Worm (Caenorhabditis elegans): ENCODE results near the gene ZC84.7.

The ZC84.7 gene

DNA sequence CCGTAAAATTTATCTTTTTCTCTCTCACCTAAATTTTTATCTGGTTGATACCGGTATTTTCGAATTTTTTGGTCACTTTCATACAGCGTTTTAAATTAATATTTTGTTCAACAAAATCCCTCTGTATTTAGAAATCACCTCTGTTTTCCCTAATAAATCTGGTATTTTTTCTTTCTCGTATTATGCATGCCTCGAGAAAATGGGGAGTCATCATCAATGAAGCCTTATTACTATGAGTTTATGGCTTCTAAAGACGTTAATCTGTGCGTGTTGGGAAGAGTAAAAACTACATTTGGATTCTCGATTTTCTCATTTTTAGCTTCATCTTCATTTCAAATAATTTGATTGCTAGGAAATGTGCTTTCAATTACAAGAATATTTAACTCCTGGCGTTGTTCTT is at the start of gene ZC84.7:
Gene ZC84.7 (plus strand): TSS at position 301 of the 400 bp plus-strand sequence.
- TF ChIP-seq nhr-12 (tag; optimal IDR thresholded peaks at IDR 0.05) (no peak), unc-62 (GFP tag; optimal IDR thresholded peaks at IDR 0.05) (no peak), gmeb-1 (tag; optimal IDR thresholded peaks at IDR 0.05) (no peak), F13H6.1 (tag; optimal IDR thresholded peaks at IDR 0.05) (no peak), lin-11 (tag; optimal IDR thresholded peaks at IDR 0.05) (no peak), nhr-237 (tag; optimal IDR thresholded peaks at IDR 0.05) (no peak), nhr-77 (tag; optimal IDR thresholded peaks at IDR 0.05) (no peak), alr-1 (tag; optimal IDR thresholded peaks at IDR 0.05) (no peak), C34F6.9 (tag; optimal IDR thresholded peaks at IDR 0.05) (no peak), lin-13 (GFP tag; optimal IDR thresholded peaks at IDR 0.05) (no peak), egl-27 (tag; optimal IDR thresholded peaks at IDR 0.05) (no peak), aly-2 (tag; optimal IDR thresholded peaks at IDR 0.05) (no peak), unc-39 (tag; optimal IDR thresholded peaks at IDR 0.05) (no peak), skn-1 (tag; optimal IDR thresholded peaks at IDR 0.05) (no peak), ama-1 (optimal IDR thresholded peaks at IDR 0.05) (no peak), snpc-4 (tag; optimal IDR thresholded peaks at IDR 0.05) (no peak)

- TF ChIP-seq unc-55 (GFP tag; optimal IDR thresholded peaks at IDR 0.05): peak; percentile 2
- TF ChIP-seq nhr-237 (tag; optimal IDR thresholded peaks at IDR 0.05): no peak
Measured at ce11 chrIII:9136587-9136986, 49.2 kb upstream of the ZC84.7 start, which contains the start of gene eat-4. eat-4 (plus strand) TSS chrIII:9136887.

ce11 chrIII:9138601-9139000 is 47.2 kb upstream of the ZC84.7 start, which contains the start of gene ZK512.7:
ZK512.7 (minus strand) TSS chrIII:9138701.
- TF ChIP-seq gmeb-1 (tag; optimal IDR thresholded peaks at IDR 0.05): no peak
- TF ChIP-seq nhr-21 (tag; optimal IDR thresholded peaks at IDR 0.05): no peak
- no peak for TF ChIP-seq R02D3.7 (tag; optimal IDR thresholded peaks at IDR 0.05)
- no peak for TF ChIP-seq snpc-4 (tag; optimal IDR thresholded peaks at IDR 0.05)
- TF ChIP-seq lin-13 (GFP tag; optimal IDR thresholded peaks at IDR 0.05): no peak
- no peak for TF ChIP-seq lin-39 (tag; optimal IDR thresholded peaks at IDR 0.05)

DNA sequence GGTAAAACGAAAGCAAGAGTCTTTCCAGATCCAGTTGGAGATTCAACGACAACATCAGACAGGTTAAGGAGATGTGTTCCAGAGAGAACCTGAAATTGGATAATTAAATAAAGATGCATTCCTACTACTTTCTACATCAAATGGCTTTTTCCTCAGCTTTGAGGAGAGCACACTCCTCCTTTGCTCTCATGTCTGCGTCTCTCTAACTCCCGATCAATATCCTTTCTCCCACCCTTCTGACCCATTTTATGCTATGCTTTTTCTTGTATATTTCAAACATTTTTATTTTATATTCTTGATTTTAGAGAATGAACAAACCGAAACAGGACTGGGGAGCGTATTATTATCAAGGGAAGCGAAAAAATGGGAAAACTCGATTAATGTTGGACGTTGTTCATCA is 41.9 kb upstream of the ZC84.7 start, which contains the start of gene ZK512.11:
Gene ZK512.11 (plus strand): TSS at position 301 of the 400 bp plus-strand sequence.
- TF ChIP-seq snpc-4 (tag; optimal IDR thresholded peaks at IDR 0.05) (no peak), lsy-2 (tag; optimal IDR thresholded peaks at IDR 0.05) (peak in 1 of 2 experiments; percentile 5), sma-9 (GFP tag; optimal IDR thresholded peaks at IDR 0.05) (no peak), sma-9 (tag; optimal IDR thresholded peaks at IDR 0.05) (no peak), mab-5 (tag; optimal IDR thresholded peaks at IDR 0.05) (no peak), unc-55 (GFP tag; optimal IDR thresholded peaks at IDR 0.05) (peak; percentile 19), zag-1 (tag; optimal IDR thresholded peaks at IDR 0.05) (no peak), unc-39 (tag; optimal IDR thresholded peaks at IDR 0.05) (no peak), sem-4 (tag; optimal IDR thresholded peaks at IDR 0.05) (no peak), sma-3 (GFP tag; optimal IDR thresholded peaks at IDR 0.05) (no peak), C34F6.9 (tag; optimal IDR thresholded peaks at IDR 0.05) (peak; percentile 3)

DNA sequence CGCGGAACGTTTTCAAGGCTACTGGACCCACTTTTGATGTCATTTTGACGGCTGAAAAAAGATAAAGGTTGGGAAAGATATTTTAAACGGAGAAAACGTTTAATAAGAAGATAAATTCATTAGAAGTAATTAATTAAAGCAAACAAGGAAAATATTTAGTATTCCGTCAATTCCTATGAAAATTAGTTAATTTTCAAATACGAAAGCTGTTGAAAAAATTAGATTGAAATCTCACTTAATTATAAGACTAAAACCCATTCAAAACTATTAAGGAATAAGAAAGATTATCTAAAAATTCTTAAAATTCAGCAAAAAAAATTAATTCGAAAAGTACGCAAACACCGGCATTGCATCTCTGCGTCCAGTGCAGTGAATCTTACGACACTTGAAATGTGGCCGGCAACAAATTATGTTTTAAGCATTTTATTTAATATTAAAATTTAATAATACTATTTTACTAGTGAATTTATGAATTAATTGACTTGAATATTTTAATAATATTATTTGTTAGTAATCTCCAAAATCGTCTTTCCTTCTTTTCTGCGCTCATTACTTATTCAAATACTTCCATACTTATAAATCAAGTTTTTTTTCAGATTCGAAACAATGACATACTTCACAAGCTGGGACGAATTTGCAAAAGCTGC is 41.0 kb upstream of the ZC84.7 start, which contains the start of the genes ZK512.2 and ZK512.4:
Gene ZK512.2 (minus strand): TSS at position 51 of the 647 bp plus-strand sequence.
Gene ZK512.4 (plus strand): TSS at position 597 of the 647 bp plus-strand sequence.
- TF ChIP-seq egl-27 (tag; optimal IDR thresholded peaks at IDR 0.05) (no peak), lsy-2 (tag; optimal IDR thresholded peaks at IDR 0.05) (peak in 1 of 2 experiments; percentile 50), crh-2 (tag; optimal IDR thresholded peaks at IDR 0.05) (peak; percentile 7), sem-4 (tag; optimal IDR thresholded peaks at IDR 0.05) (no peak), F13H6.1 (tag; optimal IDR thresholded peaks at IDR 0.05) (no peak), nhr-10 (tag; optimal IDR thresholded peaks at IDR 0.05) (no peak), snpc-4 (tag; optimal IDR thresholded peaks at IDR 0.05) (no peak), lin-13 (GFP tag; optimal IDR thresholded peaks at IDR 0.05) (no peak), unc-62 (GFP tag; optimal IDR thresholded peaks at IDR 0.05) (no peak), nhr-129 (tag; optimal IDR thresholded peaks at IDR 0.05) (no peak), alr-1 (tag; optimal IDR thresholded peaks at IDR 0.05) (no peak), nhr-77 (tag; optimal IDR thresholded peaks at IDR 0.05) (no peak), mbf-1 (tag; optimal IDR thresholded peaks at IDR 0.05) (no peak), unc-55 (GFP tag; optimal IDR thresholded peaks at IDR 0.05) (peak; percentile 38), ztf-11 (tag; optimal IDR thresholded peaks at IDR 0.05) (no peak), elt-3 (tag; optimal IDR thresholded peaks at IDR 0.05) (no peak), ceh-16 (tag; optimal IDR thresholded peaks at IDR 0.05) (no peak), nhr-25 (tag; optimal IDR thresholded peaks at IDR 0.05) (no peak), sma-9 (GFP tag; optimal IDR thresholded peaks at IDR 0.05) (no peak), sma-9 (tag; optimal IDR thresholded peaks at IDR 0.05) (no peak), gmeb-1 (tag; optimal IDR thresholded peaks at IDR 0.05) (peak; percentile 29), Y55F3AM.14 (GFP tag; optimal IDR thresholded peaks at IDR 0.05) (no peak), nhr-6 (tag; optimal IDR thresholded peaks at IDR 0.05) (no peak), peb-1 (tag; optimal IDR thresholded peaks at IDR 0.05) (no peak), ZK546.5 (tag; optimal IDR thresholded peaks at IDR 0.05) (no peak), mdl-1 (tag; optimal IDR thresholded peaks at IDR 0.05) (no peak), ztf-4 (tag; optimal IDR thresholded peaks at IDR 0.05) (no peak), skn-1 (tag; optimal IDR thresholded peaks at IDR 0.05) (no peak), lin-11 (tag; optimal IDR thresholded peaks at IDR 0.05) (no peak), R02D3.7 (tag; optimal IDR thresholded peaks at IDR 0.05) (no peak), aly-2 (tag; optimal IDR thresholded peaks at IDR 0.05) (no peak), C34F6.9 (tag; optimal IDR thresholded peaks at IDR 0.05) (peak; percentile 28), lin-39 (tag; optimal IDR thresholded peaks at IDR 0.05) (no peak), nhr-11 (tag; optimal IDR thresholded peaks at IDR 0.05) (no peak), sma-3 (GFP tag; optimal IDR thresholded peaks at IDR 0.05) (no peak)
